Worm (Caenorhabditis elegans) whole organism, L2 larva: Measurements from ENCODE around the gene M03C11.9.

ENCODE experiments used
- C34F6.9 ChIP-seq: fragments of 150-350 bp; optimal IDR thresholded peaks from 2 replicates; lab custom pipeline; 2014; ENCODE audit warnings: missing biosample characterization, missing genetic modification characterization
- F13H6.1 ChIP-seq: sonication (generic microtip); optimal IDR thresholded peaks from 2 replicates; lab custom pipeline; 2016; ENCODE audit warnings: missing genetic modification characterization, missing compliant biosample characterization
- R02D3.7 ChIP-seq: fragments of 150-350 bp; optimal IDR thresholded peaks from 2 replicates; lab custom pipeline; 2014; ENCODE audit warnings: missing biosample characterization, missing genetic modification characterization
- Y55F3AM.14 ChIP-seq: fragments of 200-800 bp; sonication (Bioruptor generic); optimal IDR thresholded peaks from 2 replicates; lab custom pipeline; 2018; ENCODE audit warnings: mild to moderate bottlenecking, missing genetic modification characterization, missing compliant biosample characterization
- ZK546.5 ChIP-seq: sonication (generic microtip); optimal IDR thresholded peaks from 2 replicates; lab custom pipeline; 2017; ENCODE audit warnings: missing biosample characterization, missing genetic modification characterization
- alr-1 ChIP-seq: fragments of 150-350 bp; optimal IDR thresholded peaks from 2 replicates; lab custom pipeline; 2014; ENCODE audit warnings: missing biosample characterization, missing genetic modification characterization
- blmp-1 ChIP-seq: sonication (generic microtip); optimal IDR thresholded peaks from 2 replicates; lab custom pipeline; 2017; ENCODE audit warnings: missing genetic modification characterization, mild to moderate bottlenecking, missing compliant biosample characterization, antibody characterized with exemption, moderate library complexity; ENCODE audit not compliant: insufficient read depth
- crh-2 ChIP-seq: sonication (generic microtip); optimal IDR thresholded peaks from 2 replicates; lab custom pipeline; 2017; ENCODE audit warnings: missing biosample characterization, missing genetic modification characterization
- dmd-4 ChIP-seq: sonication (generic microtip); optimal IDR thresholded peaks from 2 replicates; lab custom pipeline; 2017; ENCODE audit warnings: missing biosample characterization, missing genetic modification characterization
- elt-1 ChIP-seq: fragments of 150-350 bp; optimal IDR thresholded peaks from 2 replicates; lab custom pipeline; 2014; ENCODE audit warnings: missing biosample characterization, missing genetic modification characterization
- fos-1 ChIP-seq: fragments of 150-350 bp; optimal IDR thresholded peaks from 2 replicates; lab custom pipeline; 2014; ENCODE audit warnings: missing biosample characterization, missing genetic modification characterization
- gmeb-1 ChIP-seq: fragments of 150-350 bp; optimal IDR thresholded peaks from 2 replicates; lab custom pipeline; 2014; ENCODE audit warnings: missing biosample characterization, missing genetic modification characterization
- lin-11 ChIP-seq: fragments of 150-350 bp; sonication (generic microtip); optimal IDR thresholded peaks from 2 replicates; lab custom pipeline; 2014; ENCODE audit warnings: missing biosample characterization, missing genetic modification characterization, inconsistent platforms, mixed read lengths
- lin-39 ChIP-seq: fragments of 150-350 bp; optimal IDR thresholded peaks from 2 replicates; lab custom pipeline; 2014; ENCODE audit warnings: missing biosample characterization, missing genetic modification reagents, missing genetic modification characterization
- lsy-2 ChIP-seq, 2 experiments: fragments of 150-350 bp in 1 of 2; sonication (generic microtip) in 1 of 2; optimal IDR thresholded peaks; 2 replicates each; lab custom pipeline; 2014 to 2017; ENCODE audit warnings: missing biosample characterization in 2 of 2, missing genetic modification characterization in 2 of 2
- mbf-1 ChIP-seq: sonication (generic microtip); optimal IDR thresholded peaks from 2 replicates; lab custom pipeline; 2017; ENCODE audit warnings: missing biosample characterization, missing genetic modification characterization
- mdl-1 ChIP-seq, 2 experiments: fragments of 150-350 bp in 1 of 2; sonication (generic microtip) in 1 of 2; optimal IDR thresholded peaks; 2 replicates each; lab custom pipeline; 2017; ENCODE audit warnings: missing biosample characterization in 2 of 2, missing genetic modification characterization in 2 of 2
- nhr-10 ChIP-seq: sonication (generic microtip); optimal IDR thresholded peaks from 2 replicates; lab custom pipeline; 2017; ENCODE audit warnings: missing biosample characterization, missing genetic modification characterization
- nhr-129 ChIP-seq: fragments of 150-350 bp; optimal IDR thresholded peaks from 2 replicates; lab custom pipeline; 2014; ENCODE audit warnings: missing biosample characterization, missing genetic modification characterization
- nhr-21 ChIP-seq: fragments of 150-350 bp; optimal IDR thresholded peaks from 2 replicates; lab custom pipeline; 2014; ENCODE audit warnings: missing biosample characterization, missing genetic modification characterization
- nhr-237 ChIP-seq: fragments of 150-350 bp; optimal IDR thresholded peaks from 2 replicates; lab custom pipeline; 2014; ENCODE audit warnings: missing biosample characterization, missing genetic modification characterization
- nhr-25 ChIP-seq: fragments of 150-350 bp; sonication (generic microtip); optimal IDR thresholded peaks from 3 replicates; lab custom pipeline; 2014; ENCODE audit warnings: missing biosample characterization, missing genetic modification characterization
- nhr-77 ChIP-seq: fragments of 150-350 bp; optimal IDR thresholded peaks from 2 replicates; lab custom pipeline; 2014; ENCODE audit warnings: missing biosample characterization, missing genetic modification characterization
- peb-1 ChIP-seq: fragments of 150-350 bp; optimal IDR thresholded peaks from 2 replicates; lab custom pipeline; 2014; ENCODE audit warnings: missing biosample characterization, missing genetic modification characterization
- sem-4 ChIP-seq: fragments of 150-350 bp; optimal IDR thresholded peaks from 2 replicates; lab custom pipeline; 2014; ENCODE audit warnings: missing biosample characterization, missing genetic modification reagents, missing genetic modification characterization
- sma-3 ChIP-seq: sonication (generic microtip); optimal IDR thresholded peaks from 2 replicates; lab custom pipeline; 2016; ENCODE audit warnings: missing genetic modification reagents, missing genetic modification characterization, missing compliant biosample characterization
- sma-9 ChIP-seq, 2 experiments: fragments of 150-350 bp in 1 of 2; sonication (generic microtip) in 1 of 2; optimal IDR thresholded peaks; 2 replicates each; lab custom pipeline; 2014 to 2016; ENCODE audit warnings: missing genetic modification characterization in 2 of 2, mild to moderate bottlenecking in 1 of 2, missing biosample characterization in 1 of 2, missing compliant biosample characterization in 1 of 2, missing genetic modification reagents in 1 of 2, moderate library complexity in 1 of 2
- unc-55 ChIP-seq: fragments of 150-350 bp; sonication (generic microtip); optimal IDR thresholded peaks from 3 replicates; lab custom pipeline; 2014; ENCODE audit warnings: missing biosample characterization, missing genetic modification reagents, missing genetic modification characterization
- unc-62 ChIP-seq: fragments of 150-350 bp; optimal IDR thresholded peaks from 2 replicates; lab custom pipeline; 2014; ENCODE audit warnings: missing biosample characterization, missing genetic modification reagents, missing genetic modification characterization
- zag-1 ChIP-seq: fragments of 150-350 bp; optimal IDR thresholded peaks from 2 replicates; lab custom pipeline; 2014; ENCODE audit warnings: missing biosample characterization, missing genetic modification characterization
- ztf-1 ChIP-seq: fragments of 200-800 bp; sonication (Bioruptor generic); conservative IDR thresholded peaks from 2 replicates; pipeline ENCODE4 v1.3.6; 2022; ENCODE audit warnings: missing genetic modification characterization, missing compliant biosample characterization
- ztf-11 ChIP-seq: sonication (generic microtip); optimal IDR thresholded peaks from 2 replicates; lab custom pipeline; 2017; ENCODE audit warnings: missing biosample characterization, missing genetic modification characterization
- ztf-4 ChIP-seq: fragments of 150-350 bp; optimal IDR thresholded peaks from 2 replicates; lab custom pipeline; 2014; ENCODE audit warnings: missing biosample characterization, missing genetic modification characterization

The M03C11.9 gene

DNA sequence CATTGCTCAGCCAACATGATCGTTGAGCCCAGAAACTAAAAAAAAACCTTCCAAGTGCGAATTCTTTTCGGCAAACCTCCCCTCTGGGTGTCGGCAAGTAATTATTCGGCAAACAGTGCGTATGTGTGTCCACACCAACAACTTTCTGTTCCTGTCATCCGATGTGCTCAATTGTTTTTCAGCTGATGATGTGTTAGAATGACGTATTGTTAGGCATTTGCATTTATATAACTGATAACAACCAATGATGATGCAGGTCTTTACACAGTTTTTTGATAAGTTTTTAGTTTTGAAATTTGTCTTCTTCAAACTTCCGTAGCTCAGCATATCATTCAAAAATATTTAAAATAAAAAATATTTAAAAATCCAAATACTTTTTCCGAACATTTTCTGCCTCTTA lies 12.6 kb downstream of the M03C11.9 start:
- TF ChIP-seq sma-9 (GFP tag; optimal IDR thresholded peaks at IDR 0.05; lab: Kevin White, UChicago): peak; percentile 1
- TF ChIP-seq sma-9 (tag; optimal IDR thresholded peaks at IDR 0.05; lab: Kevin White, UChicago): no peak
- TF ChIP-seq F13H6.1 (tag; lab: Kevin White, UChicago): no peak
- peak; percentile 72 for TF ChIP-seq fos-1 (tag; lab: Kevin White, UChicago)
- no peak for TF ChIP-seq ZK546.5 (tag; lab: Kevin White, UChicago)

DNA sequence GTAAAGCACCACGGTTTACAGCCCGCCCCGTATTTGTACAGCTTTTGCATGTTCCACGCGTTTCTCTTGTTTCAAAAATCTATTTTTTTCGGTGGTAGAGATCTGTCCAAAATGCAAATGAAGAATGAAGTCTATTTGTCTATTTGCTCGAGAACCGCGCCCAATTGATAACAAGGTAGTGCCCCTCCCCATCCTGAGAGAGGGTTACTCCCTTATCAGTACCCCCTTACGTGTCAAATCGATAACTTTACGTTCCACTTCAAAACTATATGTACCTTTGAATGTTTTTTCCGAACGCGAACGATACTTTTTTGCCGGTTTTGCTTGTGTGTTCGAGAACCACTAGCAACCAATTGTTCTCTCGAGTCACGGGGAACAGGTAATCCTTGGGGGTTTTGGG lies 15.5 kb downstream of the M03C11.9 start:
- TF ChIP-seq sma-3 (GFP tag; lab: Kevin White, UChicago) (no peak), crh-2 (tag; lab: Kevin White, UChicago) (peak; percentile 19), fos-1 (tag; lab: Kevin White, UChicago) (peak; percentile 85)
- TF ChIP-seq, all 48 proteins: peak for 2

DNA sequence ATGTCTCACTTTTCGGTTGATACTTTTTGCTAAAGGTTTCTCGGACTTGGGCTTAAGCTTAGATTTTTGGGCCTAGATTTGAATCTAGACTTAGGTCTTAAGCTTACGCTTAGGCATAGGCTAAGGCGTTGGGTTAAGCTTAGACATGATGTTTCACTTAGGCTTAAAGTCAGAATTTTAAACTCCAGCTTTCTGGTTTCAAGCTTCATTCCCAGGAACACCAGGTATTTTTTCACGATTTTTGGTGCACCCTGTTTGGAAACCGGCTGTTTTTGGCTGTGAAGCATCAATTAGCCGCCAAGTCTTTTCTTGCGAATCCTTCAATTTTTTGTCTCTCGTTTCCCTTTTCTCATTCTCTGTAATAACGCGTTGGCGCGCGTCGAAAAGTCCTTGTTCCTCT lies 17.7 kb downstream of the M03C11.9 start:
- TF ChIP-seq R02D3.7 (no peak), dmd-4 (tag; lab: Kevin White, UChicago) (no peak), ztf-4 (tag; lab: Kevin White, UChicago) (no peak), gmeb-1 (tag; lab: Kevin White, UChicago) (no peak), zag-1 (no peak), mdl-1 (tag; optimal IDR thresholded peaks at IDR 0.05; lab: Kevin White, UChicago) (no peak), unc-55 (GFP tag; lab: Kevin White, UChicago) (no peak), nhr-25 (tag; lab: Kevin White, UChicago) (no peak), fos-1 (tag; lab: Kevin White, UChicago) (no peak), ztf-11 (tag; lab: Kevin White, UChicago) (no peak), sma-9 (GFP tag; optimal IDR thresholded peaks at IDR 0.05; lab: Kevin White, UChicago) (no peak), sma-9 (tag; optimal IDR thresholded peaks at IDR 0.05; lab: Kevin White, UChicago) (no peak), Y55F3AM.14 (no peak), elt-1 (tag; lab: Kevin White, UChicago) (no peak), crh-2 (tag; lab: Kevin White, UChicago) (no peak), unc-62 (GFP tag; lab: Kevin White, UChicago) (no peak), mbf-1 (tag; lab: Kevin White, UChicago) (no peak), ztf-1 (GFP tag; lab: Robert Waterston, UW) (no peak), alr-1 (tag; lab: Kevin White, UChicago) (no peak), nhr-10 (no peak), nhr-237 (tag; lab: Kevin White, UChicago) (no peak)

DNA sequence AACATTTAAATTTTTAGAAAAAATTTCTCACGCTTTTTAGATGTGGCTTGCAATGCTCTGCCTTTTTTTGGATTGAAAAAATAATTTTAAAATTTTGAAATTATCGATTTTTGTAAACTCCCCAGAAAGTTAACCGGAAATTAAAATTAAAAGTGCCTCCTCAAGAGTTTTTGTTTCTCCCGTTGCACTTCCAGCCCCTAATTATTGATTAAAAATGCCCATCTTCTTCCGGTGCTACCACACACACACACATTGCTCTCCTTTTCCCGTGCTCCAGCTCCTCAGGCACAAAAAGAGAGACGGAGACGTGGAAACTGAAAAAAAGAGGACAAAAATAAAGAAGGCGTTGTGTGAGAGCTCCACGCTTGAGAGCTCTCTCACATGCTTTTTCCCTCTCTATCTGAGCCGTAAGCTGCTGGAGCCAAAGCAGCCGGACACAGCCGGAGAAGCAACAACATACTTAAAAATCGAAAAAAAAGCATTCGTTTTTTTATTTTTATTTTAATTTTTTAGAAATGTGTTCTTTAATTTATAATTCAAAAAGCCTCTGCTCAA lies 24.1 kb downstream of the M03C11.9 start:
- no peak for TF ChIP-seq alr-1 (tag; lab: Kevin White, UChicago)
- TF ChIP-seq nhr-21 (tag; lab: Kevin White, UChicago): no peak
- TF ChIP-seq blmp-1 (tag; lab: Kevin White, UChicago): no peak
- no peak for TF ChIP-seq sem-4
- no peak for TF ChIP-seq lin-11
- TF ChIP-seq nhr-129 (tag; lab: Kevin White, UChicago): peak; percentile 18
- no peak for TF ChIP-seq nhr-237 (tag; lab: Kevin White, UChicago)
- TF ChIP-seq peb-1 (tag; lab: Kevin White, UChicago): no peak
- no peak for TF ChIP-seq dmd-4 (tag; lab: Kevin White, UChicago)
- TF ChIP-seq nhr-77 (tag; lab: Kevin White, UChicago): no peak
- TF ChIP-seq lsy-2 (tag; optimal IDR thresholded peaks at IDR 0.05; lab: Kevin White, UChicago): peak in 1 of 2 experiments; percentile 24
- TF ChIP-seq zag-1: peak; percentile 10
- peak; percentile 45 for TF ChIP-seq C34F6.9
- TF ChIP-seq elt-1 (tag; lab: Kevin White, UChicago): no peak
- TF ChIP-seq sma-9 (GFP tag; optimal IDR thresholded peaks at IDR 0.05; lab: Kevin White, UChicago): no peak
- TF ChIP-seq sma-9 (tag; optimal IDR thresholded peaks at IDR 0.05; lab: Kevin White, UChicago): no peak
- TF ChIP-seq mbf-1 (tag; lab: Kevin White, UChicago): no peak
- TF ChIP-seq ztf-1 (GFP tag; lab: Robert Waterston, UW): no peak
- peak; percentile 44 for TF ChIP-seq unc-55 (GFP tag; lab: Kevin White, UChicago)
- TF ChIP-seq crh-2 (tag; lab: Kevin White, UChicago): no peak
- TF ChIP-seq nhr-25 (tag; lab: Kevin White, UChicago): no peak
- TF ChIP-seq lin-39 (tag; lab: Kevin White, UChicago): no peak
- TF ChIP-seq gmeb-1 (tag; lab: Kevin White, UChicago): no peak
